Fruit fly (Drosophila melanogaster) whole organism, wandering third instar larva: ENCODE measurements around the gene CG18094.

ENCODE experiments used
- Abd-B ChIP-seq: fragments of >200 bp; optimal IDR thresholded peaks from 2 replicates; lab custom pipeline; 2017; ENCODE audit warnings: missing biosample characterization, missing genetic modification characterization
- CrebA ChIP-seq: fragments of 200-800 bp; sonication (Bioruptor generic); optimal IDR thresholded peaks from 2 replicates; lab custom pipeline; 2016; ENCODE audit warnings: missing biosample characterization, mild to moderate bottlenecking, missing genetic modification characterization, borderline replicate concordance
- Myc ChIP-seq: fragments of >200 bp; optimal IDR thresholded peaks from 2 replicates; lab custom pipeline; 2017
- OdsH ChIP-seq: fragments of 200-800 bp; sonication (Bioruptor generic); optimal IDR thresholded peaks from 2 replicates; lab custom pipeline; 2016; ENCODE audit warnings: missing biosample characterization, mild to moderate bottlenecking, missing genetic modification characterization
- jim ChIP-seq: fragments of 175-275, 200-325 bp; sonication (Bioruptor generic); optimal IDR thresholded peaks from 2 replicates; lab custom pipeline; 2016; ENCODE audit warnings: missing biosample characterization, mild to moderate bottlenecking, missing genetic modification characterization
- psq ChIP-seq: fragments of 200-800 bp; sonication (Bioruptor generic); optimal IDR thresholded peaks from 3 replicates; lab custom pipeline; 2017; ENCODE audit warnings: missing biosample characterization, mild to moderate bottlenecking, missing genetic modification characterization, moderate library complexity
- rgr ChIP-seq: fragments of 200-800 bp; sonication (Bioruptor generic); optimal IDR thresholded peaks from 3 replicates; lab custom pipeline; 2016; ENCODE audit warnings: missing biosample characterization, mild to moderate bottlenecking, missing genetic modification characterization

dm6 chr2L:19472256-19472655, 17.8 kb upstream of the CG18094 start:
- TF ChIP-seq CrebA (GFP tag; lab: Kevin White, UChicago) (no peak), OdsH (no peak), Myc (lab: Kevin White, UChicago) (no peak), Abd-B (GFP tag; lab: Kevin White, UChicago) (no peak), psq (GFP tag; lab: Kevin White, UChicago) (no peak), jim (GFP tag; lab: Kevin White, UChicago) (no peak), rgr (GFP tag; lab: Kevin White, UChicago) (no peak)
